Worm (Caenorhabditis elegans) whole organism, mixed stage, embryonic: ENCODE results near the gene tre-4.

ENCODE experiments used
- M03D4.4 ChIP-seq: sonication (generic microtip); optimal IDR thresholded peaks from 2 replicates; lab custom pipeline; 2017; ENCODE audit warnings: mild to moderate bottlenecking, missing genetic modification characterization, missing compliant biosample characterization
- bed-3 ChIP-seq: fragments of 200-800 bp; sonication (Bioruptor generic); optimal IDR thresholded peaks from 3 replicates; lab custom pipeline; 2018; ENCODE audit warnings: mild to moderate bottlenecking, missing genetic modification characterization, moderate library complexity, missing compliant biosample characterization
- ceh-39 ChIP-seq: fragments of 150-350 bp; optimal IDR thresholded peaks from 2 replicates; lab custom pipeline; 2014; ENCODE audit warnings: missing biosample characterization, missing genetic modification characterization
- ceh-43 ChIP-seq: fragments of 200-800 bp; sonication (Bioruptor generic); optimal IDR thresholded peaks from 2 replicates; lab custom pipeline; 2018; ENCODE audit warnings: mild to moderate bottlenecking, missing genetic modification characterization, moderate library complexity, missing compliant biosample characterization
- ceh-83 ChIP-seq: fragments of 200-800 bp; sonication (Bioruptor generic); optimal IDR thresholded peaks from 2 replicates; lab custom pipeline; 2018; ENCODE audit warnings: mild to moderate bottlenecking, missing genetic modification characterization, missing compliant biosample characterization
- cnd-1 ChIP-seq: fragments of 200-800 bp; sonication (Bioruptor generic); optimal IDR thresholded peaks from 2 replicates; lab custom pipeline; 2018; ENCODE audit warnings: mild to moderate bottlenecking, missing genetic modification characterization, missing compliant biosample characterization
- elt-1 ChIP-seq: sonication (generic microtip); optimal IDR thresholded peaks from 2 replicates; lab custom pipeline; 2017; ENCODE audit warnings: missing genetic modification characterization, mild to moderate bottlenecking, missing compliant biosample characterization, antibody characterized with exemption, moderate library complexity, borderline replicate concordance; ENCODE audit not compliant: insufficient read depth
- elt-3 ChIP-seq: fragments of 150-350 bp; optimal IDR thresholded peaks from 2 replicates; lab custom pipeline; 2014; ENCODE audit warnings: missing biosample characterization, missing genetic modification characterization
- ham-2 ChIP-seq: fragments of 200-800 bp; sonication (Bioruptor generic); optimal IDR thresholded peaks from 2 replicates; lab custom pipeline; 2018; ENCODE audit warnings: mild to moderate bottlenecking, missing genetic modification characterization, missing compliant biosample characterization
- hlh-1 ChIP-seq: fragments of 150-350 bp; optimal IDR thresholded peaks from 2 replicates; lab custom pipeline; 2014; ENCODE audit warnings: missing biosample characterization, missing genetic modification reagents, missing genetic modification characterization
- lin-13 ChIP-seq: fragments of 150-350 bp; optimal IDR thresholded peaks from 2 replicates; lab custom pipeline; 2014; ENCODE audit warnings: missing biosample characterization, missing genetic modification characterization
- lin-32 ChIP-seq: fragments of 200-800 bp; sonication (Bioruptor generic); optimal IDR thresholded peaks from 2 replicates; lab custom pipeline; 2018; ENCODE audit warnings: mild to moderate bottlenecking, missing genetic modification characterization, missing compliant biosample characterization
- lsy-2 ChIP-seq: fragments of 150-350 bp; optimal IDR thresholded peaks from 2 replicates; lab custom pipeline; 2014; ENCODE audit warnings: missing biosample characterization, missing genetic modification characterization
- mab-5 ChIP-seq: fragments of 150-350 bp; optimal IDR thresholded peaks from 2 replicates; lab custom pipeline; 2014; ENCODE audit warnings: missing biosample characterization, missing genetic modification characterization
- mep-1 ChIP-seq: fragments of 150-350 bp; optimal IDR thresholded peaks from 2 replicates; lab custom pipeline; 2017; ENCODE audit warnings: missing biosample characterization, missing genetic modification reagents, missing genetic modification characterization, inconsistent platforms
- mls-2 ChIP-seq: sonication (generic microtip); optimal IDR thresholded peaks from 2 replicates; lab custom pipeline; 2016; ENCODE audit warnings: mild to moderate bottlenecking, missing genetic modification characterization, moderate library complexity, missing compliant biosample characterization
- nhr-12 ChIP-seq: fragments of 150-350 bp; optimal IDR thresholded peaks from 2 replicates; lab custom pipeline; 2014; ENCODE audit warnings: missing biosample characterization, missing genetic modification characterization
- nhr-2 ChIP-seq: fragments of 150-350 bp; optimal IDR thresholded peaks from 2 replicates; lab custom pipeline; 2014; ENCODE audit warnings: missing biosample characterization, missing genetic modification characterization
- nhr-237 ChIP-seq: fragments of 150-350 bp; optimal IDR thresholded peaks from 2 replicates; lab custom pipeline; 2014; ENCODE audit warnings: missing biosample characterization, missing genetic modification characterization
- nhr-28 ChIP-seq: fragments of 150-350 bp; optimal IDR thresholded peaks from 2 replicates; lab custom pipeline; 2014; ENCODE audit warnings: missing biosample characterization, missing genetic modification characterization
- pha-4 ChIP-seq: fragments of 150-350 bp; optimal IDR thresholded peaks from 2 replicates; lab custom pipeline; 2018; ENCODE audit warnings: missing biosample characterization, missing genetic modification reagents, missing genetic modification characterization
- snpc-4 ChIP-seq: fragments of 150-350 bp; optimal IDR thresholded peaks from 2 replicates; lab custom pipeline; 2014; ENCODE audit warnings: missing biosample characterization, missing genetic modification characterization
- sptf-1 ChIP-seq: sonication (generic microtip); optimal IDR thresholded peaks from 2 replicates; lab custom pipeline; 2017; ENCODE audit warnings: mild to moderate bottlenecking, missing genetic modification characterization, moderate library complexity, missing compliant biosample characterization
- tbx-8 ChIP-seq: fragments of 200-800 bp; sonication (Bioruptor generic); optimal IDR thresholded peaks from 2 replicates; lab custom pipeline; 2018; ENCODE audit warnings: mild to moderate bottlenecking, missing genetic modification characterization, moderate library complexity, missing compliant biosample characterization
- unc-120 ChIP-seq: sonication (generic microtip); optimal IDR thresholded peaks from 2 replicates; lab custom pipeline; 2017; ENCODE audit warnings: missing genetic modification characterization, missing compliant biosample characterization; ENCODE audit not compliant: poor library complexity, severe bottlenecking
- unc-39 ChIP-seq: fragments of 150-350 bp; optimal IDR thresholded peaks from 2 replicates; lab custom pipeline; 2014; ENCODE audit warnings: missing biosample characterization, missing genetic modification characterization
- zip-8 ChIP-seq: fragments of 150-350 bp; optimal IDR thresholded peaks from 2 replicates; lab custom pipeline; 2014; ENCODE audit warnings: missing biosample characterization, missing genetic modification characterization

The tre-4 gene

DNA sequence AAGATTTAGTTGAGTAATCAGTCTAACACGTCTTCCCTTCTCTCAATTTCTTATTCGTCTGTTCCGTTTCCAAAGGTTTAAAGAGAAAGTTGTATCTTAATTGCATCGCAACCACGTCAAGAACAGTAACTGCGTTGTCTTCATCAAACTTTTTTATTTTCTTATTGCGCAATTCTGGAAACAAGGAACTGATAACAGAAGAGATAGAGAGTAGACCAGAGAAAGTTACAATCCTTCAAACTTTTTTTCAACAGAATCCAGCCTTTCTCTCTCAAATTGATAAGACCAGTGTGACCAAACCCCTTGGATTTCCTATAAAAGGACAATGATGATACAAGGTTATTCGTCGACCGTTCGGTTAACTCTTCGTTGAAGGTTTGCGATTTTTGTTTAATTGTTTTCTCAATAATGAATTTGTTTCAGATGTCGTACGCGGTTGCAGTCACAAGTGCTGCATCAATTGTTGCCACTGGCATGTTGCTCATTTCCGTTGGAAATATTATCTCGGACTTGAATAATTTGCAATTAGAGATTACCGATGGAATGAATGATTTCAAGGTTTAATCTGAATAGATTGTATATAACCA, 2.8 kb upstream of the tre-4 start, which contains the start of gene col-184:
Gene col-184 (plus strand): TSS at position 409 of the 587 bp plus-strand sequence.
- TF ChIP-seq elt-1 (tag; lab: Kevin White, UChicago), result no peak
- peak; percentile 52 for TF ChIP-seq zip-8

DNA sequence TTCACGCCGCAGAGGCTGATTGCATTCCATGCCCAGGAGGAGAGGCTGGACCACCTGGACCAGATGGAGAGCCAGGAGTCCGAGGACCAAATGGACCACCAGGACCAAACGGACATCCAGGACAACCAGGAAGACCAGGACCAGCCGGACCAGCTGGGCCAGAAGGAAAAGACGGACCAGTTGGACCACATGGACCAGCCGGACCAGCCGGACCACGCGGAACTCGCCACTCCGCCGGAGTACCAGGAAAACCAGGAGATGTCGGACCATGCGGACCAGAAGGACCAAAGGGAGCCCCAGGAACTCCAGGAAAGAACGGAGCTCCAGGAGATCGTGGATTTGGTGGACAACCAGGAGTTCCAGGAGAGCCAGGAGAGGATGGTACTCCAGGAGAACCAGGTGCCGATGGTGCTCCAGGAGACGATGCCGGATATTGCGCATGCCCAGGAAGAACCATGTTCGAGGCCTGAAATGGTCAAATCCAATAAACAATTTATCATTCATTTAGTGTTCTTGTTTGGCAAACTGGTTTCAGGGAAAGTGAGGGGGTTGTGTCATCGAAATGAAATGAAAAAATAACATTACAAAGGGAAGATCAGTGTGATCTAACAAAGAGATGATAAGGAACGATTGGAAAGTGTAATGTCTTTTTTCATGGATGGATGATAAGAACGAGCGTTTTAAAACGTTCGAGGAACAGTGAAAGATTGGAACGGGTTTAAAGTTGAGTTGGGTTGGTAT, 1.9 kb upstream of the tre-4 start:
- TF ChIP-seq mep-1 (tag; lab: Kevin White, UChicago), result no peak
- TF ChIP-seq mab-5 (tag; lab: Kevin White, UChicago), result no peak
- no peak for TF ChIP-seq M03D4.4 (tag; lab: Kevin White, UChicago)
- no peak for TF ChIP-seq elt-1 (tag; lab: Kevin White, UChicago)
- TF ChIP-seq lin-13 (tag; lab: Kevin White, UChicago), result no peak

DNA sequence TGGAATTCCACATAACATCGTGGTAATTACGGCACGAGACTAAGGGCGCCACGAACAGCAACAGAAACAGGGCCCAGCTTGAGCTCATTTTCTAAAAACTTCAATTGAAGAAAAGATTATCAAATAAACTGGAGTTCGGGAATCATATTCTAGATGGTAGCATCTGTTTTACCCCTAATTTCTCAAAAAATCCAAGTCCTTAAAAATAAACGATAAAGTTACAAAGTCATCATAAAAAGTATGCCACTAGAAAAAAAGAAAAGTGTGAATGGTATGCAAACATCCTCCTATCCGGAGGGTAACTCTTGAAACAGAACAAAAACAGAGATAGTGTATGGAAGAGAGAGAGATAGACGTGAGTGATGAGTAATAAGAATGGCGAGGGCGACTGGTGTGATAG, 5.4 kb downstream of the tre-4 start, which contains the start of gene efn-3:
Gene efn-3 (minus strand): TSS at position 101 of the 400 bp plus-strand sequence.
- TF ChIP-seq ceh-83, result no peak
- TF ChIP-seq hlh-1, result no peak
- no peak for TF ChIP-seq ceh-39 (tag; lab: Kevin White, UChicago)
- no peak for TF ChIP-seq nhr-2 (tag; lab: Kevin White, UChicago)
- no peak for TF ChIP-seq lsy-2
- no peak for TF ChIP-seq mls-2
- no peak for TF ChIP-seq lin-32
- no peak for TF ChIP-seq pha-4 (tag; lab: Kevin White, UChicago)
- no peak for TF ChIP-seq nhr-28 (tag; lab: Kevin White, UChicago)
- TF ChIP-seq tbx-8 (GFP tag; lab: Kevin White, UChicago), result no peak
- no peak for TF ChIP-seq cnd-1 (tag; lab: Kevin White, UChicago)
- TF ChIP-seq bed-3 (GFP tag; lab: Kevin White, UChicago), result no peak
- no peak for TF ChIP-seq elt-1 (tag; lab: Kevin White, UChicago)
- TF ChIP-seq unc-120 (tag; lab: Kevin White, UChicago), result no peak
- TF ChIP-seq mep-1 (tag; lab: Kevin White, UChicago), result no peak
- no peak for TF ChIP-seq M03D4.4 (tag; lab: Kevin White, UChicago)
- TF ChIP-seq sptf-1 (tag; lab: Kevin White, UChicago), result no peak
- TF ChIP-seq snpc-4 (tag; lab: Kevin White, UChicago), result no peak
- TF ChIP-seq nhr-237 (tag; lab: Kevin White, UChicago), result no peak
- no peak for TF ChIP-seq ham-2

DNA sequence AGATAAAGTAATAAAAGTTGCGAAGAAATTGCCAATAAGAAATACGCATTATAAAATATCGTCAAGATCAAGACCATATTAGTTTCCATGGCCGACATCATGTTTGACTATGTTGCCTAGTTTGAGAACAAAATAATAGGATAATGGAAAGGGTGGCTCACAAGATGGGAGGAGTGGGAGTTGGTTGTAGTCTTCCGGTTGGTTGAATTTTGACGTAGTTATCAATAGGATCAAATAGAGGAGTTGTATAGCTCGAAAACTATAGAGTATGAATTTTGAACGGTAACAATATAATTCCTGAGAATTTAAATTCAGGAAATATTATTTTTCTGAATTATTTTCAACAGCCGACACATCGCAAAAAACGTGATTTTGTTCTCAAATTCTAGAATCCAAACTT, 9.7 kb downstream of the tre-4 start, which contains the start of gene srd-50:
Gene srd-50 (minus strand): TSS at position 101 of the 400 bp plus-strand sequence.
- TF ChIP-seq ceh-43, result no peak
- TF ChIP-seq nhr-12 (tag; lab: Kevin White, UChicago), result no peak
- no peak for TF ChIP-seq nhr-28 (tag; lab: Kevin White, UChicago)
- TF ChIP-seq elt-1 (tag; lab: Kevin White, UChicago), result no peak
- no peak for TF ChIP-seq mls-2
- no peak for TF ChIP-seq nhr-237 (tag; lab: Kevin White, UChicago)

DNA sequence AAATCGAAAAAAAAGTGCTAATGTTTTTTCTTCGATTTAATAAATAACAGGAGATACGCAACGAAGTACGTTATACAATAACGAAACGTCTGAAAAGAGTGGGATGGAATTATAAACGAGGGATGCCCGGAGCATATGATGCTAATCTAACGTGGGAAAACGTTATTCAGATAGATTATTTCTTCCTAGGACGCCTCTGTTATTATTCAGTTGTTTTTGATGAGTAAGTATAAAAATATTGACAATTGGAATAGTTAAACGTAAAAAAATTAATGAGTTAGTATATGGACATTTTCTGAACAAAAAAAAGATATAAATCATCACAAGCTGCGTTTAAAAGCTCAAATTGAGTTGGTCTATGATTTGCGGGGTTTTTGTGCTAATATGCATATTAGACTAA, 12.9 kb downstream of the tre-4 start, which contains the start of gene srd-51:
Gene srd-51 (minus strand): TSS at position 101 of the 400 bp plus-strand sequence.
- TF ChIP-seq ceh-83 (no peak), sptf-1 (tag; lab: Kevin White, UChicago) (no peak), nhr-2 (tag; lab: Kevin White, UChicago) (no peak), snpc-4 (tag; lab: Kevin White, UChicago) (no peak), mls-2 (no peak), pha-4 (tag; lab: Kevin White, UChicago) (no peak), hlh-1 (no peak), unc-120 (tag; lab: Kevin White, UChicago) (no peak), unc-39 (tag; lab: Kevin White, UChicago) (no peak), lsy-2 (no peak), nhr-12 (tag; lab: Kevin White, UChicago) (no peak), elt-3 (tag; lab: Kevin White, UChicago) (no peak)
